Worm (Caenorhabditis elegans) whole organism, L3 larva: Measurements from ENCODE around the gene gem-1.
A peak's percentile ranks its signal among the peaks of the same experiment; 100 is the strongest.

ENCODE experiments used
- R02D3.7 ChIP-seq: fragments of 150-350 bp; optimal IDR thresholded peaks from 2 replicates; lab custom pipeline; 2014; ENCODE audit warnings: missing biosample characterization, missing genetic modification characterization
- ZK546.5 ChIP-seq: sonication (generic microtip); optimal IDR thresholded peaks from 2 replicates; lab custom pipeline; 2017; ENCODE audit warnings: missing biosample characterization, missing genetic modification characterization
- aly-2 ChIP-seq: fragments of 150-350 bp; optimal IDR thresholded peaks from 2 replicates; lab custom pipeline; 2014; ENCODE audit warnings: missing biosample characterization, missing genetic modification characterization
- ama-1 ChIP-seq: fragments of 150-350 bp; optimal IDR thresholded peaks from 2 replicates; lab custom pipeline; 2018
- ceh-16 ChIP-seq: sonication (generic microtip); optimal IDR thresholded peaks from 2 replicates; lab custom pipeline; 2017; ENCODE audit warnings: missing biosample characterization, missing genetic modification characterization
- ceh-28 ChIP-seq: fragments of 150-350 bp; optimal IDR thresholded peaks from 2 replicates; lab custom pipeline; 2014; ENCODE audit warnings: missing biosample characterization, missing genetic modification reagents, missing genetic modification characterization
- ceh-82 ChIP-seq: fragments of 150-350 bp; optimal IDR thresholded peaks from 2 replicates; lab custom pipeline; 2014; ENCODE audit warnings: missing biosample characterization, missing genetic modification characterization
- ceh-9 ChIP-seq: sonication (generic microtip); optimal IDR thresholded peaks from 2 replicates; lab custom pipeline; 2018; ENCODE audit warnings: missing biosample characterization, missing genetic modification characterization
- daf-12 ChIP-seq: fragments of 150-350 bp; optimal IDR thresholded peaks from 2 replicates; lab custom pipeline; 2014; ENCODE audit warnings: missing biosample characterization, missing genetic modification reagents, missing genetic modification characterization
- egl-27 ChIP-seq: sonication (generic microtip); optimal IDR thresholded peaks from 4 replicates; lab custom pipeline; 2017; ENCODE audit warnings: missing biosample characterization, missing genetic modification reagents, missing genetic modification characterization
- egl-5 ChIP-seq: fragments of 150-350 bp; optimal IDR thresholded peaks from 2 replicates; lab custom pipeline; 2017; ENCODE audit warnings: missing biosample characterization, missing genetic modification reagents, missing genetic modification characterization, inconsistent platforms
- elt-1 ChIP-seq: fragments of 150-350 bp; optimal IDR thresholded peaks from 2 replicates; lab custom pipeline; 2014; ENCODE audit warnings: missing biosample characterization, missing genetic modification characterization
- elt-2 ChIP-seq: sonication (generic microtip); optimal IDR thresholded peaks from 2 replicates; lab custom pipeline; 2016; ENCODE audit warnings: missing genetic modification reagents, mild to moderate bottlenecking, missing genetic modification characterization, missing compliant biosample characterization
- elt-3 ChIP-seq, 3 experiments: fragments of 150-350 bp in 1 of 3; sonication (generic microtip) in 2 of 3; optimal IDR thresholded peaks; 2 replicates in 2 of 3; 4 replicates in 1 of 3; lab custom pipeline; 2014 to 2017; ENCODE audit warnings: missing biosample characterization in 3 of 3, missing genetic modification characterization in 3 of 3
- eor-1 ChIP-seq, 2 experiments: fragments of 150-350 bp; optimal IDR thresholded peaks; 2 replicates each; lab custom pipeline; 2014 to 2018; ENCODE audit warnings: missing biosample characterization in 2 of 2, missing genetic modification characterization in 2 of 2
- fkh-10 ChIP-seq: sonication (generic microtip); optimal IDR thresholded peaks from 2 replicates; lab custom pipeline; 2017; ENCODE audit warnings: missing biosample characterization, missing genetic modification reagents, missing genetic modification characterization
- fkh-2 ChIP-seq: fragments of 150-350 bp; optimal IDR thresholded peaks from 2 replicates; lab custom pipeline; 2014; ENCODE audit warnings: missing biosample characterization, missing genetic modification reagents, missing genetic modification characterization
- fos-1 ChIP-seq: fragments of 150-350 bp; optimal IDR thresholded peaks from 2 replicates; lab custom pipeline; 2014; ENCODE audit warnings: missing biosample characterization, missing genetic modification characterization
- hmg-11 ChIP-seq: sonication (generic microtip); optimal IDR thresholded peaks from 2 replicates; lab custom pipeline; 2016; ENCODE audit warnings: missing genetic modification characterization, missing compliant biosample characterization
- jun-1 ChIP-seq: fragments of 150-350 bp; optimal IDR thresholded peaks from 2 replicates; lab custom pipeline; 2014; ENCODE audit warnings: missing biosample characterization, missing genetic modification reagents, missing genetic modification characterization
- lin-15B ChIP-seq: fragments of 150-350 bp; optimal IDR thresholded peaks from 2 replicates; lab custom pipeline; 2014; ENCODE audit warnings: missing biosample characterization, missing genetic modification characterization
- lin-39 ChIP-seq: fragments of 150-350 bp; optimal IDR thresholded peaks from 2 replicates; lab custom pipeline; 2018; ENCODE audit warnings: missing biosample characterization, missing genetic modification reagents, missing genetic modification characterization
- lsy-12 ChIP-seq: sonication (generic microtip); optimal IDR thresholded peaks from 2 replicates; lab custom pipeline; 2016; ENCODE audit warnings: mild to moderate bottlenecking, missing genetic modification characterization, missing compliant biosample characterization
- mdl-1 ChIP-seq: fragments of 150-350 bp; optimal IDR thresholded peaks from 2 replicates; lab custom pipeline; 2014; ENCODE audit warnings: missing biosample characterization, missing genetic modification characterization
- mml-1 ChIP-seq: fragments of 150-350 bp; sonication (generic microtip); optimal IDR thresholded peaks from 3 replicates; lab custom pipeline; 2014; ENCODE audit warnings: missing biosample characterization, missing genetic modification characterization
- nfya-1 ChIP-seq: sonication (generic microtip); optimal IDR thresholded peaks from 2 replicates; lab custom pipeline; 2017; ENCODE audit warnings: missing genetic modification characterization, mild to moderate bottlenecking, missing compliant biosample characterization, antibody characterized with exemption, moderate library complexity; ENCODE audit not compliant: insufficient read depth
- nhr-11 ChIP-seq: fragments of 150-350 bp; optimal IDR thresholded peaks from 2 replicates; lab custom pipeline; 2014; ENCODE audit warnings: missing biosample characterization, missing genetic modification characterization
- nhr-12 ChIP-seq: fragments of 150-350 bp; optimal IDR thresholded peaks from 2 replicates; lab custom pipeline; 2014; ENCODE audit warnings: missing biosample characterization, missing genetic modification characterization
- nhr-23 ChIP-seq: fragments of 150-350 bp; optimal IDR thresholded peaks from 2 replicates; lab custom pipeline; 2014; ENCODE audit warnings: missing biosample characterization, missing genetic modification reagents, missing genetic modification characterization
- nhr-237 ChIP-seq: fragments of 150-350 bp; optimal IDR thresholded peaks from 2 replicates; lab custom pipeline; 2014; ENCODE audit warnings: missing biosample characterization, missing genetic modification characterization
- nhr-25 ChIP-seq: sonication (generic microtip); optimal IDR thresholded peaks from 2 replicates; lab custom pipeline; 2017; ENCODE audit warnings: missing biosample characterization, missing genetic modification characterization
- nhr-28 ChIP-seq: fragments of 150-350 bp; optimal IDR thresholded peaks from 2 replicates; lab custom pipeline; 2014; ENCODE audit warnings: missing biosample characterization, missing genetic modification characterization
- nhr-43 ChIP-seq: sonication (generic microtip); optimal IDR thresholded peaks from 2 replicates; lab custom pipeline; 2016; ENCODE audit warnings: mild to moderate bottlenecking, missing genetic modification characterization, missing compliant biosample characterization; ENCODE audit not compliant: poor library complexity, severe bottlenecking
- nhr-67 ChIP-seq: fragments of 150-350 bp; optimal IDR thresholded peaks from 2 replicates; lab custom pipeline; 2014; ENCODE audit warnings: missing biosample characterization, missing genetic modification characterization
- nhr-76 ChIP-seq: fragments of 150-350 bp; sonication (generic microtip); optimal IDR thresholded peaks from 5 replicates; lab custom pipeline; 2014; ENCODE audit warnings: missing biosample characterization, missing genetic modification characterization
- nhr-77 ChIP-seq: fragments of 150-350 bp; optimal IDR thresholded peaks from 2 replicates; lab custom pipeline; 2014; ENCODE audit warnings: missing biosample characterization, missing genetic modification characterization
- pha-4 ChIP-seq: fragments of 150-350 bp; optimal IDR thresholded peaks from 2 replicates; lab custom pipeline; 2014; ENCODE audit warnings: missing biosample characterization, missing genetic modification reagents, missing genetic modification characterization
- pqm-1 ChIP-seq: fragments of 150-350 bp; optimal IDR thresholded peaks from 2 replicates; lab custom pipeline; 2017; ENCODE audit warnings: missing biosample characterization, missing genetic modification characterization, inconsistent platforms
- sea-2 ChIP-seq: fragments of 150-350 bp; sonication (generic microtip); optimal IDR thresholded peaks from 4 replicates; lab custom pipeline; 2014; ENCODE audit warnings: missing biosample characterization, missing genetic modification reagents, missing genetic modification characterization
- skn-1 ChIP-seq: fragments of 150-350 bp; optimal IDR thresholded peaks from 2 replicates; lab custom pipeline; 2014; ENCODE audit warnings: missing biosample characterization, missing genetic modification characterization
- snpc-4 ChIP-seq: fragments of 150-350 bp; optimal IDR thresholded peaks from 2 replicates; lab custom pipeline; 2014; ENCODE audit warnings: missing biosample characterization, missing genetic modification characterization
- tbx-2 ChIP-seq: sonication (generic microtip); optimal IDR thresholded peaks from 2 replicates; lab custom pipeline; 2016; ENCODE audit warnings: mild to moderate bottlenecking, missing genetic modification characterization, missing compliant biosample characterization
- unc-39 ChIP-seq: sonication (generic microtip); optimal IDR thresholded peaks from 4 replicates; lab custom pipeline; 2017; ENCODE audit warnings: missing biosample characterization, missing genetic modification characterization
- unc-62 ChIP-seq: fragments of 150-350 bp; sonication (generic microtip); optimal IDR thresholded peaks from 4 replicates; lab custom pipeline; 2014; ENCODE audit warnings: missing biosample characterization, missing genetic modification reagents, missing genetic modification characterization
- zag-1 ChIP-seq: fragments of 150-350 bp; optimal IDR thresholded peaks from 2 replicates; lab custom pipeline; 2014; ENCODE audit warnings: missing biosample characterization, missing genetic modification characterization
- ztf-11 ChIP-seq: fragments of 150-350 bp; optimal IDR thresholded peaks from 2 replicates; lab custom pipeline; 2014; ENCODE audit warnings: missing biosample characterization, missing genetic modification characterization
- ztf-4 ChIP-seq: fragments of 150-350 bp; optimal IDR thresholded peaks from 2 replicates; lab custom pipeline; 2014; ENCODE audit warnings: missing biosample characterization, missing genetic modification characterization

The gem-1 gene

DNA sequence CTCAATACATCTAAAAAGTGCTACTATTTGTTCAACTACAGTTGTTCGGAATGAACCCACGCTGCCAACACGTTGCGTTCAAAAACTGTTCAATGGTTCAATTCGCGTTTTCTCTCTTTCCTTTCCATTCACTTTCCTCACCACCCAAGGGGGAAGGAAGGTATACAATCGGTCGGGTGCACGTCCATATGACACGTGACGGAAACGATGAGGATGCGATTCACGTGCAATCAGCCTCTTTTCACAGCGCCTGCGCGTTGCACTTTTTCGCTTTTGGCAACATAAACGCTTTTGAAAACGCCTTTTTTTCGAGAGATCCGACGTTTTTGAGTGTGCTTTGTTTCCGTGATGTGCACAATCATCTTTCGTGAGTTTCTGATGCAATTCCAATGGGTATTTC, 18.2 kb downstream of the gem-1 start:
- TF ChIP-seq ceh-28 (tag; lab: Kevin White, UChicago) (no peak), jun-1 (peak; percentile 93), fkh-2 (no peak), ceh-9 (tag; lab: Kevin White, UChicago) (no peak), sea-2 (GFP tag; lab: Kevin White, UChicago) (no peak), nhr-76 (tag; lab: Kevin White, UChicago) (peak; percentile 54), ztf-11 (tag; lab: Kevin White, UChicago) (no peak), ama-1 (lab: Kevin White, UChicago) (peak; percentile 81), pha-4 (tag; lab: Kevin White, UChicago) (peak; percentile 95), aly-2 (tag; lab: Kevin White, UChicago) (no peak), hmg-11 (tag; lab: Kevin White, UChicago) (no peak), egl-5 (tag; lab: Kevin White, UChicago) (peak; percentile 32), nhr-67 (tag; lab: Kevin White, UChicago) (no peak), pqm-1 (tag; lab: Kevin White, UChicago) (peak; percentile 91), mdl-1 (tag; lab: Kevin White, UChicago) (peak; percentile 88), tbx-2 (peak; percentile 80), ztf-4 (tag; lab: Kevin White, UChicago) (peak; percentile 12), lin-15B (tag; lab: Kevin White, UChicago) (no peak), daf-12 (no peak), lsy-12 (tag; lab: Kevin White, UChicago) (peak; percentile 59), elt-1 (no peak), elt-3 (tag; optimal IDR thresholded peaks at IDR 0.05; lab: Kevin White, UChicago) (peak in 2 of 3 experiments; percentile 33 to 61), ceh-16 (no peak), egl-27 (tag; lab: Kevin White, UChicago) (peak; percentile 69), nhr-23 (tag; lab: Kevin White, UChicago) (peak; percentile 87), nhr-237 (tag; lab: Kevin White, UChicago) (no peak), fos-1 (tag; lab: Kevin White, UChicago) (no peak), lin-39 (no peak), eor-1 (tag; optimal IDR thresholded peaks at IDR 0.05; lab: Kevin White, UChicago) (no peak), mml-1 (tag; lab: Kevin White, UChicago) (peak; percentile 89), unc-39 (tag; lab: Kevin White, UChicago) (no peak), ceh-82 (tag; lab: Kevin White, UChicago) (no peak), nfya-1 (tag; lab: Kevin White, UChicago) (peak; percentile 63), nhr-12 (no peak), unc-62 (GFP tag; lab: Kevin White, UChicago) (no peak), zag-1 (tag; lab: Kevin White, UChicago) (no peak), fkh-10 (GFP tag; lab: Kevin White, UChicago) (peak; percentile 78), skn-1 (tag; lab: Kevin White, UChicago) (no peak), R02D3.7 (tag; lab: Kevin White, UChicago) (peak; percentile 18), elt-2 (tag; lab: Kevin White, UChicago) (peak; percentile 78), nhr-28 (no peak), ZK546.5 (tag; lab: Kevin White, UChicago) (no peak), snpc-4 (tag; lab: Kevin White, UChicago) (no peak), nhr-43 (tag; lab: Kevin White, UChicago) (peak; percentile 97), nhr-25 (tag; lab: Kevin White, UChicago) (peak; percentile 89), nhr-77 (tag; lab: Kevin White, UChicago) (no peak), nhr-11 (tag; lab: Kevin White, UChicago) (peak; percentile 90)
